Fruit fly (Drosophila melanogaster) whole organism, adult: ENCODE data around the gene Cpr76Bb.

Experiments
- CG14711 ChIP-seq: fragments of 200-800 bp; sonication (Bioruptor generic); optimal IDR thresholded peaks from 2 replicates; lab custom pipeline; 2018; ENCODE audit warnings: missing biosample characterization, mild to moderate bottlenecking, missing genetic modification characterization, moderate library complexity
- CG33017 ChIP-seq: fragments of 200-800 bp; sonication (Bioruptor generic); optimal IDR thresholded peaks from 2 replicates; lab custom pipeline; 2018; ENCODE audit warnings: missing biosample characterization, mild to moderate bottlenecking, missing genetic modification characterization, moderate library complexity
- Hr96 ChIP-seq: fragments of 200-800 bp; sonication (Bioruptor generic); optimal IDR thresholded peaks from 2 replicates; lab custom pipeline; 2016; ENCODE audit warnings: missing biosample characterization, missing genetic modification characterization
- Mnt ChIP-seq: fragments of 200-800 bp; sonication (Bioruptor generic); optimal IDR thresholded peaks from 2 replicates; lab custom pipeline; 2016; ENCODE audit warnings: missing biosample characterization, mild to moderate bottlenecking, missing genetic modification characterization
- cnc ChIP-seq, 2 experiments: fragments of >200 bp; optimal IDR thresholded peaks; 2 replicates each; lab custom pipeline; 2017

DNA sequence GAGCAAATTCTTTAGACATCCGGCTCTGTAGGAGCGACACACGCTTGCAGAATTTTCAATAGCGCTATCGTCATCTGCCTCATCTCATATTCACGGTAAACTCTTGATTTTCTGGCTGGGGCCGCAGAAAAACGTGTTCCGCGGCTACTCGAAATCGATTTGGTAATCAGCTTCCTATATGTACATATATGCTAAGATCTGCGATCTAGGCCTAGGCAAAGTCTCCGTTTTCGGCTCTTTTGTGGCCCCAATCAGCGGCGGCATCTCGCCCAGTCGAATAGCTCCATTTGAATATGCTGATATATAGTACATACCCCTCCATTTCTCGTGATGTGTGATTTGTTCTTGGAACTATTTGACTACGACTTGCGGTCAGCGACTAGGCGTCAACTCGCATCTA lies 43.6 kb downstream of the Cpr76Bb start:
- TF ChIP-seq Mnt (no peak), CG33017 (tag; lab: Kevin White, UChicago) (no peak), Hr96 (no peak), cnc (optimal IDR thresholded peaks at IDR 0.05; lab: Kevin White, UChicago) (no peak), CG14711 (tag; lab: Kevin White, UChicago) (no peak)
